Fruit fly (Drosophila melanogaster): ENCODE data around the gene Drsl6.

DNA sequence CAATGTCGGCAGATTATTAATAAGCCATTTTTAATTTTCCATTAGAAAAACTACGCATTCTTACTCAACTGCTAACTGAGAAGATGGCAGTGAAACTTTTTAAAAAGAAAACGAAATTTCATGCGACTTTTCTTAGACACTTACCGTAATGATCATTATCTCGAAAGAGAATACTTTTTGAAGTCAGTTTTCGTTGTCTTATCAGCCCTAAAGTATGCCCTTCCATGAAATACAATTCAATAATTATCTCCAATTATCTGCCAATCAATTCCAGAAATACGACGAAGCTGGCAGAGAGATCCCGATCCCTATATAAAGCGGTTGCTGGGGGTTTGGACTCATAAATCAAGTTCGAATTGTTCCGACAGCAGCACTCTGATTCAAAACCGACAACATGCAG, 19.8 kb downstream of the Drsl6 start, which contains the start of gene Drsl5:
- TF ChIP-seq EcR (GFP tag; optimal IDR thresholded peaks at IDR 0.05) = no peak
- no peak for TF ChIP-seq gl (tag; optimal IDR thresholded peaks at IDR 0.05)
- TF ChIP-seq rn (GFP tag; IDR thresholded peaks at IDR 0.05) = no peak
- no peak for TF ChIP-seq Ets98B (GFP tag; IDR thresholded peaks at IDR 0.05)
- TF ChIP-seq CG34367 (tag; optimal IDR thresholded peaks at IDR 0.05) = no peak
